Fruit fly (Drosophila melanogaster) whole organism, embryonic: Measurements from ENCODE around the gene Cyp311a1.

Experiments
- Asciz ChIP-seq: fragments of 200-800 bp; sonication (Bioruptor generic); optimal IDR thresholded peaks from 2 replicates; lab custom pipeline; 2017; ENCODE audit warnings: missing biosample characterization, mild to moderate bottlenecking, missing genetic modification characterization, missing genetic modification reagents
- CG10209 ChIP-seq: fragments of 200-800 bp; sonication (Bioruptor generic); optimal IDR thresholded peaks from 3 replicates; lab custom pipeline; 2017; ENCODE audit warnings: missing biosample characterization, mild to moderate bottlenecking, missing genetic modification characterization, missing genetic modification reagents
- CG10543 ChIP-seq: fragments of 200-800 bp; sonication (Bioruptor generic); optimal IDR thresholded peaks from 3 replicates; lab custom pipeline; 2017; ENCODE audit warnings: missing biosample characterization, mild to moderate bottlenecking, missing genetic modification characterization, moderate library complexity
- CG11085 ChIP-seq: fragments of 200-800 bp; sonication (Bioruptor generic); IDR thresholded peaks from 2 replicates; pipeline ENCODE4 v1.3.6; 2022; ENCODE audit warnings: missing biosample characterization, missing genetic modification characterization
- CG12299 ChIP-seq: fragments of 200-800 bp; sonication (Bioruptor generic); optimal IDR thresholded peaks from 2 replicates; lab custom pipeline; 2018; ENCODE audit warnings: missing biosample characterization, mild to moderate bottlenecking, missing genetic modification characterization
- CG12769 ChIP-seq: fragments of 200-800 bp; sonication (Bioruptor generic); optimal IDR thresholded peaks from 2 replicates; lab custom pipeline; 2019; ENCODE audit warnings: missing biosample characterization, mild to moderate bottlenecking, missing genetic modification characterization, moderate library complexity
- CG12942 ChIP-seq: fragments of 200-800 bp; sonication (Bioruptor generic); optimal IDR thresholded peaks from 3 replicates; lab custom pipeline; 2016; ENCODE audit warnings: missing biosample characterization, missing genetic modification characterization
- CG13775 ChIP-seq: fragments of 200-800 bp; sonication (Bioruptor generic); optimal IDR thresholded peaks from 3 replicates; lab custom pipeline; 2017; ENCODE audit warnings: missing biosample characterization, mild to moderate bottlenecking, missing genetic modification characterization
- CG14860 ChIP-seq: fragments of 200-800 bp; sonication (Bioruptor generic); IDR thresholded peaks from 3 replicates; pipeline ENCODE4 v1.3.6; 2022; ENCODE audit warnings: missing biosample characterization, missing genetic modification characterization; ENCODE audit not compliant: partially characterized antibody
- CG2129 ChIP-seq: fragments of 200-800 bp; sonication (Bioruptor generic); IDR thresholded peaks from 2 replicates; pipeline ENCODE4 v1.3.6; 2022; ENCODE audit warnings: missing biosample characterization, missing genetic modification characterization; ENCODE audit not compliant: partially characterized antibody
- CG3065 ChIP-seq: fragments of 200-800 bp; sonication (Bioruptor generic); optimal IDR thresholded peaks from 2 replicates; lab custom pipeline; 2016; ENCODE audit warnings: missing biosample characterization, missing genetic modification characterization
- CG3407 ChIP-seq: fragments of 200-800 bp; sonication (Bioruptor generic); optimal IDR thresholded peaks from 2 replicates; lab custom pipeline; 2018; ENCODE audit warnings: missing biosample characterization, mild to moderate bottlenecking, missing genetic modification characterization
- CG3847 ChIP-seq: fragments of 200-800 bp; sonication (Bioruptor generic); IDR thresholded peaks from 2 replicates; pipeline ENCODE4 v1.3.6; 2022; ENCODE audit warnings: missing biosample characterization, missing genetic modification characterization
- CG4854 ChIP-seq: fragments of 200-800 bp; sonication (Bioruptor generic); optimal IDR thresholded peaks from 2 replicates; lab custom pipeline; 2016; ENCODE audit warnings: missing biosample characterization, missing genetic modification characterization, inconsistent platforms
- CG5180 ChIP-seq: fragments of 200-800 bp; sonication (Bioruptor generic); optimal IDR thresholded peaks from 3 replicates; lab custom pipeline; 2017; ENCODE audit warnings: missing biosample characterization, missing genetic modification characterization, mild to moderate bottlenecking, moderate library complexity, missing genetic modification reagents
- CG7556 ChIP-seq: fragments of 200-800 bp; sonication (Bioruptor generic); optimal IDR thresholded peaks from 2 replicates; lab custom pipeline; 2017; ENCODE audit warnings: missing biosample characterization, mild to moderate bottlenecking, missing genetic modification characterization
- CG7786 ChIP-seq: fragments of 200-800 bp; sonication (Bioruptor generic); optimal IDR thresholded peaks from 2 replicates; lab custom pipeline; 2016; ENCODE audit warnings: missing biosample characterization, missing genetic modification characterization
- CG7963 ChIP-seq: fragments of 200-800 bp; sonication (Bioruptor generic); IDR thresholded peaks from 3 replicates; pipeline ENCODE4 v1.3.6; 2022; ENCODE audit warnings: missing biosample characterization, missing genetic modification characterization; ENCODE audit not compliant: partially characterized antibody
- CG9797 ChIP-seq: fragments of 200-800 bp; sonication (Bioruptor generic); optimal IDR thresholded peaks from 3 replicates; lab custom pipeline; 2018; ENCODE audit warnings: missing biosample characterization, mild to moderate bottlenecking, missing genetic modification characterization
- CrebB ChIP-seq: fragments of 200-800 bp; sonication (Bioruptor generic); optimal IDR thresholded peaks from 3 replicates; lab custom pipeline; 2018; ENCODE audit warnings: missing biosample characterization, mild to moderate bottlenecking, missing genetic modification characterization
- Deaf1 ChIP-seq: fragments of 200-800 bp; optimal IDR thresholded peaks from 3 replicates; lab custom pipeline; 2019; ENCODE audit warnings: missing biosample characterization, mild to moderate bottlenecking, missing genetic modification characterization, moderate library complexity
- Doc2 ChIP-seq: fragments of 200-800 bp; sonication (Bioruptor generic); IDR thresholded peaks from 2 replicates; pipeline ENCODE4 v1.3.6; 2022; ENCODE audit warnings: missing biosample characterization, missing genetic modification characterization
- Doc3 ChIP-seq: fragments of 200-800 bp; sonication (Bioruptor generic); IDR thresholded peaks from 3 replicates; pipeline ENCODE4 v1.3.6; 2022; ENCODE audit warnings: missing biosample characterization, missing genetic modification characterization; ENCODE audit not compliant: partially characterized antibody
- GATAe ChIP-seq: fragments of 200-800 bp; sonication (Bioruptor generic); conservative IDR thresholded peaks from 2 replicates; pipeline ENCODE4 v1.3.6; 2022; ENCODE audit warnings: missing biosample characterization, missing genetic modification characterization
- Kr ChIP-seq: fragments of 200-800 bp; sonication (Bioruptor generic); optimal IDR thresholded peaks from 2 replicates; lab custom pipeline; 2017; ENCODE audit warnings: missing biosample characterization, mild to moderate bottlenecking, missing genetic modification characterization
- MBD-R2 ChIP-seq: fragments of 200-800 bp; sonication (Bioruptor generic); IDR thresholded peaks from 2 replicates; pipeline ENCODE4 v1.3.6; 2022; ENCODE audit warnings: missing biosample characterization, missing genetic modification characterization
- NFAT ChIP-seq: fragments of 200-800 bp; sonication (Bioruptor generic); IDR thresholded peaks from 2 replicates; pipeline ENCODE4 v1.3.6; 2022; ENCODE audit warnings: missing biosample characterization, missing genetic modification characterization
- Neu2 ChIP-seq: fragments of 200-800 bp; sonication (Bioruptor generic); optimal IDR thresholded peaks from 3 replicates; lab custom pipeline; 2016; ENCODE audit warnings: missing biosample characterization, missing genetic modification characterization, borderline replicate concordance
- Optix ChIP-seq: fragments of 200-800 bp; sonication (Bioruptor generic); IDR thresholded peaks from 3 replicates; pipeline ENCODE4 v1.3.6; 2022; ENCODE audit warnings: missing biosample characterization, missing genetic modification characterization
- Rx ChIP-seq: fragments of 200-800 bp; sonication (Bioruptor generic); IDR thresholded peaks from 2 replicates; pipeline ENCODE4 v1.3.6; 2022; ENCODE audit warnings: missing biosample characterization, missing genetic modification characterization
- Side ChIP-seq: fragments of 200-800 bp; sonication (Bioruptor generic); optimal IDR thresholded peaks from 2 replicates; lab custom pipeline; 2016; ENCODE audit warnings: missing biosample characterization, missing genetic modification characterization
- Ssrp ChIP-seq: fragments of 200-800 bp; sonication (Bioruptor generic); optimal IDR thresholded peaks from 2 replicates; lab custom pipeline; 2018; ENCODE audit warnings: missing biosample characterization, mild to moderate bottlenecking, missing genetic modification characterization, moderate library complexity
- Taf1 ChIP-seq: fragments of 200-800 bp; sonication (Bioruptor generic); IDR thresholded peaks from 2 replicates; pipeline ENCODE4 v1.3.6; 2022; ENCODE audit warnings: missing biosample characterization, missing genetic modification characterization
- Usf ChIP-seq: fragments of 200-800 bp; sonication (Bioruptor generic); optimal IDR thresholded peaks from 2 replicates; lab custom pipeline; 2017; ENCODE audit warnings: missing genotype, missing biosample characterization, missing genetic modification characterization
- ara ChIP-seq: fragments of 200-800 bp; sonication (Bioruptor generic); IDR thresholded peaks from 2 replicates; pipeline ENCODE4 v1.3.6; 2022; ENCODE audit warnings: missing biosample characterization, missing genetic modification characterization
- az2 ChIP-seq: fragments of 200-800 bp; sonication (Bioruptor generic); optimal IDR thresholded peaks from 3 replicates; lab custom pipeline; 2016; ENCODE audit warnings: missing biosample characterization, missing genetic modification characterization
- cato ChIP-seq: fragments of 200-800 bp; sonication (Bioruptor generic); optimal IDR thresholded peaks from 2 replicates; lab custom pipeline; 2016; ENCODE audit warnings: missing biosample characterization, missing genetic modification characterization, borderline replicate concordance
- cg ChIP-seq: fragments of 200-800 bp; sonication (Bioruptor generic); optimal IDR thresholded peaks from 3 replicates; lab custom pipeline; 2019; ENCODE audit warnings: missing biosample characterization, mild to moderate bottlenecking, missing genetic modification characterization, moderate library complexity
- corto ChIP-seq: fragments of 200-800 bp; sonication (Bioruptor generic); optimal IDR thresholded peaks from 2 replicates; lab custom pipeline; 2016; ENCODE audit warnings: missing biosample characterization, mild to moderate bottlenecking, missing genetic modification characterization, moderate library complexity
- emc ChIP-seq: fragments of 200-800 bp; sonication (Bioruptor generic); optimal IDR thresholded peaks from 2 replicates; lab custom pipeline; 2016; ENCODE audit warnings: missing biosample characterization, missing genetic modification characterization
- esg ChIP-seq: fragments of 200-800 bp; sonication (Bioruptor generic); conservative IDR thresholded peaks from 2 replicates; pipeline ENCODE4 v1.3.6; 2022; ENCODE audit warnings: missing biosample characterization, missing genetic modification characterization
- ewg ChIP-seq: fragments of 200-800 bp; sonication (Bioruptor generic); optimal IDR thresholded peaks from 3 replicates; lab custom pipeline; 2017; ENCODE audit warnings: mild to moderate bottlenecking, missing biosample characterization, missing genetic modification reagents, missing genetic modification characterization
- jumu ChIP-seq: fragments of 200-800 bp; sonication (Bioruptor generic); optimal IDR thresholded peaks from 3 replicates; lab custom pipeline; 2016; ENCODE audit warnings: missing biosample characterization, missing genetic modification characterization
- kay ChIP-seq: fragments of 200-800 bp; sonication (Bioruptor generic); optimal IDR thresholded peaks from 2 replicates; lab custom pipeline; 2016; ENCODE audit warnings: missing biosample characterization, missing genetic modification characterization
- ken ChIP-seq: fragments of 200-800 bp; sonication (Bioruptor generic); IDR thresholded peaks from 3 replicates; pipeline ENCODE4 v1.3.6; 2022; ENCODE audit warnings: missing biosample characterization, missing genetic modification characterization
- klu ChIP-seq: fragments of 200-800 bp; sonication (Bioruptor generic); IDR thresholded peaks from 2 replicates; pipeline ENCODE4 v1.3.6; 2022; ENCODE audit warnings: missing biosample characterization, missing genetic modification characterization
- mam ChIP-seq: fragments of 200-800 bp; sonication (Bioruptor generic); optimal IDR thresholded peaks from 3 replicates; lab custom pipeline; 2016; ENCODE audit warnings: missing biosample characterization, missing genetic modification characterization
- org-1 ChIP-seq: fragments of 200-800 bp; sonication (Bioruptor generic); optimal IDR thresholded peaks from 2 replicates; lab custom pipeline; 2017; ENCODE audit warnings: missing biosample characterization, missing genetic modification characterization
- sima ChIP-seq: fragments of 200-800 bp; sonication (Bioruptor generic); optimal IDR thresholded peaks from 2 replicates; lab custom pipeline; 2016; ENCODE audit warnings: missing biosample characterization, missing genetic modification characterization
- tna ChIP-seq: fragments of 200-800 bp; sonication (Bioruptor generic); IDR thresholded peaks from 2 replicates; pipeline ENCODE4 v1.3.6; 2022; ENCODE audit warnings: missing biosample characterization, missing genetic modification characterization; ENCODE audit not compliant: partially characterized antibody
- ttk ChIP-seq: fragments of 200-800 bp; sonication (Bioruptor generic); IDR thresholded peaks from 2 replicates; pipeline ENCODE4 v2.1.2; 2022; ENCODE audit warnings: missing biosample characterization, missing genetic modification characterization
- zf30C ChIP-seq: fragments of 200-800 bp; sonication (Bioruptor generic); optimal IDR thresholded peaks from 3 replicates; lab custom pipeline; 2018; ENCODE audit warnings: missing biosample characterization, mild to moderate bottlenecking, missing genetic modification characterization

Cyp311a1 gene

DNA sequence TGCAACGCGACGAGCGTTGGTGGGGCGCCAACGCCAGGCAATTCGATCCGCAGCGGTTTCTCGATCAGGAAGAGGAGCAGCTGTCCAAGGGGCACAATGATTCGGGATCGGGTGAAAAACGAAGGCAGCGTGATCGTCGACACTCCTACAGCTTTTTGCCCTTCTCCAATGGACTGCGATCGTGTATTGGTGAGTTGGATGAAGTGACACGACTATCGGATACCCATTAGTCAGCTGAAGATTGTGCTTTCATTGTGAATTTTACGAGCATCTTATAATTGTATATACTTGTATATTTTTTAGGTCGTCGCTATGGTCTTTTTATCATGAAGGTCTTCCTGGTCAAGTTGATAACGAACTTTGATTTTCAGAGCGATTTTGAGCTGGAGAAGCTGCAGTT, 3.4 kb upstream of the Cyp311a1 start:
- TF ChIP-seq NFAT (GFP tag; lab: Robert Waterston, UW) (no peak), CG14860 (GFP tag; lab: Robert Waterston, UW) (peak; percentile 53; the same call in 1 of the 3 replicates), CG7786 (GFP tag; lab: Kevin White, UChicago) (no peak), mam (no peak), ttk (GFP tag; lab: Robert Waterston, UW) (no peak), CG3407 (GFP tag; lab: Kevin White, UChicago) (no peak), CG7963 (0 out of 3 replicates have a peak, but pooled peaks have one; percentile 44), Kr (GFP tag; lab: Kevin White, UChicago) (no peak), CG10543 (no peak), zf30C (GFP tag; lab: Kevin White, UChicago) (no peak), Rx (no peak), jumu (GFP tag; lab: Kevin White, UChicago) (no peak), Ssrp (tag; lab: Kevin White, UChicago) (no peak), GATAe (GFP tag; lab: Robert Waterston, UW) (no peak), CG2129 (no peak), Neu2 (GFP tag; lab: Kevin White, UChicago) (no peak), cato (GFP tag; lab: Kevin White, UChicago) (no peak), CG3847 (GFP tag; lab: Robert Waterston, UW) (no peak), CG4854 (GFP tag; lab: Kevin White, UChicago) (no peak), CG5180 (GFP tag; lab: Kevin White, UChicago) (no peak), org-1 (no peak), CG3065 (GFP tag; lab: Kevin White, UChicago) (no peak), Deaf1 (no peak), Doc2 (GFP tag; lab: Robert Waterston, UW) (no peak), klu (no peak), Side (GFP tag; lab: Kevin White, UChicago) (no peak), kay (GFP tag; lab: Kevin White, UChicago) (no peak), emc (GFP tag; lab: Kevin White, UChicago) (no peak), tna (GFP tag; lab: Robert Waterston, UW) (peak; percentile 66; the same call in 1 of the 2 replicates), CG7556 (no peak), Asciz (no peak), cg (no peak), sima (no peak), ken (GFP tag; lab: Robert Waterston, UW) (no peak), CG12769 (tag; lab: Kevin White, UChicago) (no peak), az2 (no peak), esg (GFP tag; lab: Robert Waterston, UW) (no peak), corto (no peak), CG12942 (no peak), CG11085 (GFP tag; lab: Robert Waterston, UW) (no peak), CG12299 (tag; lab: Kevin White, UChicago) (no peak), Taf1 (GFP tag; lab: Robert Waterston, UW) (no peak), CG9797 (GFP tag; lab: Kevin White, UChicago) (no peak), CG10209 (no peak), ewg (GFP tag; lab: Kevin White, UChicago) (no peak), ara (GFP tag; lab: Robert Waterston, UW) (no peak), Doc3 (GFP tag; lab: Robert Waterston, UW) (no peak), MBD-R2 (GFP tag; lab: Robert Waterston, UW) (no peak), Usf (no peak), CG13775 (GFP tag; lab: Kevin White, UChicago) (no peak), Optix (no peak), CrebB (tag; lab: Kevin White, UChicago) (no peak)
